Fruit fly (Drosophila melanogaster): ENCODE results near the gene Mp.
A peak's percentile ranks its signal among the peaks of the same experiment; 100 is the strongest.

The Mp gene

dm6 chr3L:6981823-6982222 is 16.8 kb upstream of the Mp start (continued):
- TF ChIP-seq dmrt11E (tag; optimal IDR thresholded peaks at IDR 0.05) (peak; percentile 86), CG9609 (GFP tag; optimal IDR thresholded peaks at IDR 0.05) (no peak), bab2 (GFP tag; optimal IDR thresholded peaks at IDR 0.05) (peak; percentile 44), schlank (tag; optimal IDR thresholded peaks at IDR 0.05) (no peak), Gsc (GFP tag; IDR thresholded peaks at IDR 0.05) (no peak), CG9876 (GFP tag; optimal IDR thresholded peaks at IDR 0.05) (no peak), vvl (GFP tag; IDR thresholded peaks at IDR 0.05) (peak; percentile 31; the same call in 1 of the 2 replicates), phol (tag; optimal IDR thresholded peaks at IDR 0.05) (peak; percentile 66), da (GFP tag; optimal IDR thresholded peaks at IDR 0.05) (no peak), CG17359 (tag; optimal IDR thresholded peaks at IDR 0.05) (peak; percentile 10), E2f2 (GFP tag; IDR thresholded peaks at IDR 0.05) (no peak; the same call in 1 of the 2 replicates), exex (tag; optimal IDR thresholded peaks at IDR 0.05) (no peak), Optix (GFP tag; IDR thresholded peaks at IDR 0.05) (no peak), psq (GFP tag; optimal IDR thresholded peaks at IDR 0.05) (no peak), nmo (GFP tag; optimal IDR thresholded peaks at IDR 0.05) (peak; percentile 72), CG34224 (GFP tag; IDR thresholded peaks at IDR 0.05; ENCODE audit: partially characterized antibody) (no peak), kah (GFP tag; optimal IDR thresholded peaks at IDR 0.05) (no peak), CG30020 (tag; optimal IDR thresholded peaks at IDR 0.05) (no peak), Hr51 (GFP tag; optimal IDR thresholded peaks at IDR 0.05) (peak in 1 of 2 experiments; percentile 42), br (optimal IDR thresholded peaks at IDR 0.05) (no peak), cg (GFP tag; optimal IDR thresholded peaks at IDR 0.05) (no peak), klu (GFP tag; IDR thresholded peaks at IDR 0.05) (no peak), MESR4 (GFP tag; optimal IDR thresholded peaks at IDR 0.05) (no peak), trh (GFP tag; optimal IDR thresholded peaks at IDR 0.05) (no peak), CG7271 (tag; optimal IDR thresholded peaks at IDR 0.05) (no peak), Hsf (GFP tag; optimal IDR thresholded peaks at IDR 0.05) (no peak), E2f1 (GFP tag; IDR thresholded peaks at IDR 0.05) (0 out of 2 replicates have a peak, but pooled peaks have one; percentile 42), TFAM (GFP tag; optimal IDR thresholded peaks at IDR 0.05) (no peak), chn (GFP tag; optimal IDR thresholded peaks at IDR 0.05) (no peak), CG11456 (GFP tag; IDR thresholded peaks at IDR 0.05) (no peak), CG15514 (GFP tag; optimal IDR thresholded peaks at IDR 0.05) (no peak), grau (tag; optimal IDR thresholded peaks at IDR 0.05) (peak; percentile 68), MTF-1 (GFP tag; optimal IDR thresholded peaks at IDR 0.05; ENCODE audit: borderline replicate concordance) (no peak), tll (GFP tag; optimal IDR thresholded peaks at IDR 0.05) (no peak), lab (GFP tag; optimal IDR thresholded peaks at IDR 0.05) (peak; percentile 15), Ada2b (GFP tag; IDR thresholded peaks at IDR 0.05) (peak; percentile 60), sna (GFP tag; IDR thresholded peaks at IDR 0.05; ENCODE audit: partially characterized antibody) (no peak), CG13287 (GFP tag; IDR thresholded peaks at IDR 0.05; ENCODE audit: partially characterized antibody) (no peak), CG14710 (tag; optimal IDR thresholded peaks at IDR 0.05) (peak; percentile 57), CG2129 (GFP tag; IDR thresholded peaks at IDR 0.05; ENCODE audit: partially characterized antibody) (no peak), CG1602 (GFP tag; optimal IDR thresholded peaks at IDR 0.05) (peak; percentile 55), CG11695 (GFP tag; IDR thresholded peaks at IDR 0.05) (0 out of 3 replicates have a peak, but pooled peaks have one; percentile 36), Aef1 (GFP tag; IDR thresholded peaks at IDR 0.05) (no peak), CG34422 (GFP tag; IDR thresholded peaks at IDR 0.05) (no peak), CG1647 (GFP tag; optimal IDR thresholded peaks at IDR 0.05) (no peak), Fer2 (tag; optimal IDR thresholded peaks at IDR 0.05) (no peak), CG10654 (GFP tag; optimal IDR thresholded peaks at IDR 0.05) (peak; percentile 21), chinmo (GFP tag; IDR thresholded peaks at IDR 0.05; ENCODE audit: partially characterized antibody) (no peak), sens (GFP tag) (peak; percentile 87), NC2β (GFP tag; optimal IDR thresholded peaks at IDR 0.05) (no peak), bbx (GFP tag; IDR thresholded peaks at IDR 0.05; ENCODE audit: partially characterized antibody) (no peak)
